Fruit fly (Drosophila melanogaster): ENCODE data around the gene CG31760.

- TF ChIP-seq CTCF (optimal IDR thresholded peaks at IDR 0.05) (no peak), CG8478 (optimal IDR thresholded peaks at IDR 0.05) (no peak)
Measured at dm6 chr2L:12207549-12207948, 65.0 kb downstream of the CG31760 start, which contains the start of gene CG31759.

Data from S2 (cell line).